Fruit fly (Drosophila melanogaster) whole organism, embryonic: ENCODE results near the gene Tnks.

Source experiments
- Bgb ChIP-seq: fragments of 200-800 bp; sonication (Bioruptor generic); IDR thresholded peaks from 2 replicates; pipeline ENCODE4 v1.3.6; 2022; ENCODE audit warnings: missing biosample characterization, missing genetic modification characterization; ENCODE audit not compliant: partially characterized antibody
- Blimp-1 ChIP-seq: fragments of 200-800 bp; sonication (Bioruptor generic); optimal IDR thresholded peaks from 3 replicates; lab custom pipeline; 2018; ENCODE audit warnings: missing biosample characterization, missing genetic modification characterization, mild to moderate bottlenecking, moderate library complexity, missing genetic modification reagents
- BtbVII ChIP-seq: fragments of 200-800 bp; sonication (Bioruptor generic); optimal IDR thresholded peaks from 3 replicates; lab custom pipeline; 2017; ENCODE audit warnings: missing biosample characterization, mild to moderate bottlenecking, missing genetic modification characterization
- CG10209 ChIP-seq: fragments of 200-800 bp; sonication (Bioruptor generic); optimal IDR thresholded peaks from 3 replicates; lab custom pipeline; 2017; ENCODE audit warnings: missing biosample characterization, mild to moderate bottlenecking, missing genetic modification characterization, missing genetic modification reagents
- CG10366 ChIP-seq: fragments of 200-800 bp; sonication (Bioruptor generic); IDR thresholded peaks from 2 replicates; pipeline ENCODE4 v1.3.6; 2022; ENCODE audit warnings: missing biosample characterization, missing genetic modification characterization
- CG11504 ChIP-seq: fragments of 200-800 bp; sonication (Bioruptor generic); optimal IDR thresholded peaks from 3 replicates; lab custom pipeline; 2019; ENCODE audit warnings: missing biosample characterization, mild to moderate bottlenecking, missing genetic modification characterization, moderate library complexity
- CG11695 ChIP-seq: fragments of 200-800 bp; sonication (Bioruptor generic); IDR thresholded peaks from 3 replicates; pipeline ENCODE4 v1.3.6; 2022; ENCODE audit warnings: missing biosample characterization, missing genetic modification characterization
- CG12391 ChIP-seq: fragments of 200-800 bp; sonication (Bioruptor generic); optimal IDR thresholded peaks from 3 replicates; lab custom pipeline; 2018; ENCODE audit warnings: missing biosample characterization, mild to moderate bottlenecking, missing genetic modification characterization, moderate library complexity
- CG14050 ChIP-seq: fragments of 200-800 bp; sonication (Bioruptor generic); IDR thresholded peaks from 3 replicates; pipeline ENCODE4 v1.3.6; 2022; ENCODE audit warnings: missing biosample characterization, missing genetic modification characterization
- CG14441 ChIP-seq: fragments of 200-800 bp; sonication (Bioruptor generic); IDR thresholded peaks from 2 replicates; pipeline ENCODE4 v1.3.6; 2022; ENCODE audit warnings: missing biosample characterization, missing genetic modification characterization
- CG15073 ChIP-seq: fragments of 200-800 bp; sonication (Bioruptor generic); optimal IDR thresholded peaks from 2 replicates; lab custom pipeline; 2016; ENCODE audit warnings: missing biosample characterization, missing genetic modification characterization
- CG15601 ChIP-seq: fragments of 200-800 bp; sonication (Bioruptor generic); optimal IDR thresholded peaks from 3 replicates; lab custom pipeline; 2019; ENCODE audit warnings: missing biosample characterization, mild to moderate bottlenecking, missing genetic modification characterization, moderate library complexity
- CG17359 ChIP-seq: fragments of 200-800 bp; sonication (Bioruptor generic); optimal IDR thresholded peaks from 3 replicates; lab custom pipeline; 2018; ENCODE audit warnings: missing biosample characterization, mild to moderate bottlenecking, missing genetic modification characterization, moderate library complexity
- CG17361 ChIP-seq: fragments of 200-800 bp; sonication (Bioruptor generic); IDR thresholded peaks from 3 replicates; pipeline ENCODE4 v1.3.6; 2022; ENCODE audit warnings: missing biosample characterization, missing genetic modification characterization
- CG17385 ChIP-seq: fragments of 200-800 bp; sonication (Bioruptor generic); optimal IDR thresholded peaks from 3 replicates; lab custom pipeline; 2018; ENCODE audit warnings: missing biosample characterization, mild to moderate bottlenecking, missing genetic modification characterization
- CG18476 ChIP-seq: fragments of 200-800 bp; sonication (Bioruptor generic); optimal IDR thresholded peaks from 2 replicates; lab custom pipeline; 2016; ENCODE audit warnings: missing biosample characterization, mild to moderate bottlenecking, missing genetic modification characterization
- CG2116 ChIP-seq: fragments of 200-800 bp; sonication (Bioruptor generic); optimal IDR thresholded peaks from 3 replicates; lab custom pipeline; 2018; ENCODE audit warnings: missing biosample characterization, mild to moderate bottlenecking, missing genetic modification characterization
- CG32532 ChIP-seq: fragments of 200-800 bp; sonication (Bioruptor generic); IDR thresholded peaks from 2 replicates; pipeline ENCODE4 v1.3.6; 2022; ENCODE audit warnings: missing biosample characterization, missing genetic modification characterization
- CG4424 ChIP-seq: fragments of 200-800 bp; sonication (Bioruptor generic); optimal IDR thresholded peaks from 3 replicates; lab custom pipeline; 2016; ENCODE audit warnings: missing biosample characterization, missing genetic modification characterization
- CG6272 ChIP-seq: fragments of 200-800 bp; sonication (Bioruptor generic); IDR thresholded peaks from 2 replicates; pipeline ENCODE4 v1.3.6; 2022; ENCODE audit warnings: missing biosample characterization, missing genetic modification characterization
- CG6654 ChIP-seq: fragments of 200-800 bp; sonication (Bioruptor generic); optimal IDR thresholded peaks from 2 replicates; lab custom pipeline; 2017; ENCODE audit warnings: missing biosample characterization, mild to moderate bottlenecking, missing genetic modification characterization
- CG9727 ChIP-seq: fragments of 200-800 bp; sonication (Bioruptor generic); optimal IDR thresholded peaks from 3 replicates; lab custom pipeline; 2017; ENCODE audit warnings: missing biosample characterization, mild to moderate bottlenecking, missing genetic modification characterization
- CG9876 ChIP-seq: fragments of 200-800 bp; sonication (Bioruptor generic); optimal IDR thresholded peaks from 2 replicates; lab custom pipeline; 2016; ENCODE audit warnings: missing biosample characterization, missing genetic modification characterization
- Dip3 ChIP-seq: fragments of 200-800 bp; sonication (Bioruptor generic); optimal IDR thresholded peaks from 3 replicates; lab custom pipeline; 2016; ENCODE audit warnings: missing biosample characterization, missing genetic modification characterization
- ERR ChIP-seq: fragments of 200-800 bp; sonication (Bioruptor generic); optimal IDR thresholded peaks from 2 replicates; lab custom pipeline; 2016; ENCODE audit warnings: missing biosample characterization, missing genetic modification characterization
- Ets65A ChIP-seq: fragments of 200-800 bp; sonication (Bioruptor generic); peaks from one replicate; lab custom pipeline; 2016; ENCODE audit warnings: missing biosample characterization, missing genetic modification characterization
- HLHmδ ChIP-seq: fragments of 200-800 bp; sonication (Bioruptor generic); optimal IDR thresholded peaks from 2 replicates; lab custom pipeline; 2018; ENCODE audit warnings: missing biosample characterization, mild to moderate bottlenecking, missing genetic modification characterization, moderate library complexity
- Hey ChIP-seq: fragments of 200-800 bp; sonication (Bioruptor generic); optimal IDR thresholded peaks from 3 replicates; lab custom pipeline; 2018; ENCODE audit warnings: missing biosample characterization, mild to moderate bottlenecking, missing genetic modification characterization
- Hmr ChIP-seq: fragments of 200-800 bp; sonication (Bioruptor generic); optimal IDR thresholded peaks from 3 replicates; lab custom pipeline; 2017; ENCODE audit warnings: mild to moderate bottlenecking, missing biosample characterization, missing genetic modification reagents, missing genetic modification characterization
- Opbp ChIP-seq: fragments of 200-800 bp; sonication (Bioruptor generic); IDR thresholded peaks from 3 replicates; pipeline ENCODE4 v1.3.6; 2022; ENCODE audit warnings: missing biosample characterization, missing genetic modification characterization; ENCODE audit not compliant: partially characterized antibody
- Rfx ChIP-seq: fragments of 200-800 bp; sonication (Bioruptor generic); IDR thresholded peaks from 2 replicates; pipeline ENCODE4 v1.3.6; 2022; ENCODE audit warnings: missing biosample characterization, missing genetic modification characterization
- Sin3A ChIP-seq: fragments of >200 bp; optimal IDR thresholded peaks from 2 replicates; lab custom pipeline; 2018
- Trl ChIP-seq, 3 experiments: fragments of >200 bp in 2 of 3; fragments of 200-800 bp in 1 of 3; sonication (Bioruptor generic) in 1 of 3; optimal IDR thresholded peaks; 2 replicates in 1 of 3; 3 replicates in 2 of 3; lab custom pipeline; 2016 to 2017; ENCODE audit warnings: missing biosample characterization in 1 of 3, missing genetic modification characterization in 1 of 3
- Vsx1 ChIP-seq: fragments of 200-800 bp; sonication (Bioruptor generic); optimal IDR thresholded peaks from 2 replicates; lab custom pipeline; 2017; ENCODE audit warnings: missing biosample characterization, mild to moderate bottlenecking, missing genetic modification characterization, missing genetic modification reagents
- aop ChIP-seq: fragments of 200-800 bp; sonication (Bioruptor generic); IDR thresholded peaks from 2 replicates; pipeline ENCODE4 v1.3.6; 2022; ENCODE audit warnings: missing biosample characterization, missing genetic modification characterization
- btn ChIP-seq: fragments of 200-800 bp; sonication (Bioruptor generic); optimal IDR thresholded peaks from 2 replicates; lab custom pipeline; 2016; ENCODE audit warnings: missing biosample characterization, missing genetic modification characterization
- h ChIP-seq: fragments of >200 bp; optimal IDR thresholded peaks from 2 replicates; lab custom pipeline; 2017
- hb ChIP-seq: fragments of 200-800 bp; sonication (Bioruptor generic); IDR thresholded peaks from 3 replicates; pipeline ENCODE4 v1.3.6; 2022; ENCODE audit warnings: missing biosample characterization, missing genetic modification characterization; ENCODE audit not compliant: partially characterized antibody
- hkb ChIP-seq, 2 experiments: fragments of 200-800 bp in 1 of 2; fragments of >200 bp in 1 of 2; sonication (Bioruptor generic) in 1 of 2; IDR thresholded peaks in 1 of 2; optimal IDR thresholded peaks in 1 of 2; 2 replicates each; pipeline versions ENCODE4 v1.3.6 to Lab custom; 2017 to 2022; ENCODE audit warnings: missing biosample characterization in 1 of 2, missing genetic modification characterization in 1 of 2
- jigr1 ChIP-seq: fragments of 200-800 bp; sonication (Bioruptor generic); IDR thresholded peaks from 3 replicates; pipeline ENCODE4 v1.3.6; 2022; ENCODE audit warnings: missing biosample characterization, missing genetic modification characterization
- kay ChIP-seq: fragments of 200-800 bp; sonication (Bioruptor generic); optimal IDR thresholded peaks from 2 replicates; lab custom pipeline; 2016; ENCODE audit warnings: missing biosample characterization, missing genetic modification characterization
- lbe ChIP-seq: fragments of 200-800 bp; sonication (Bioruptor generic); optimal IDR thresholded peaks from 2 replicates; lab custom pipeline; 2016; ENCODE audit warnings: missing biosample characterization, mild to moderate bottlenecking, missing genetic modification characterization
- otp ChIP-seq: fragments of 200-800 bp; sonication (Bioruptor generic); IDR thresholded peaks from 3 replicates; pipeline ENCODE4, ENCODE4 v1.3.6; 2022; ENCODE audit warnings: missing biosample characterization, missing genetic modification characterization
- p53 ChIP-seq: fragments of 200-800 bp; sonication (Bioruptor generic); optimal IDR thresholded peaks from 2 replicates; lab custom pipeline; 2016; ENCODE audit warnings: missing biosample characterization, missing genetic modification characterization
- pb ChIP-seq: fragments of 200-800 bp; sonication (Bioruptor generic); optimal IDR thresholded peaks from 3 replicates; lab custom pipeline; 2016; ENCODE audit warnings: missing biosample characterization, missing genetic modification characterization
- pho ChIP-seq: fragments of 200-800 bp; sonication (Bioruptor generic); optimal IDR thresholded peaks from 2 replicates; lab custom pipeline; 2016; ENCODE audit warnings: missing biosample characterization, missing genetic modification characterization
- schlank ChIP-seq: fragments of 200-800 bp; sonication (Bioruptor generic); optimal IDR thresholded peaks from 2 replicates; lab custom pipeline; 2018; ENCODE audit warnings: missing biosample characterization, mild to moderate bottlenecking, missing genetic modification characterization
- toy ChIP-seq: fragments of 200-800 bp; sonication (Bioruptor generic); IDR thresholded peaks from 2 replicates; pipeline ENCODE4 v1.3.6; 2022; ENCODE audit warnings: missing biosample characterization, missing genetic modification characterization
- ttk ChIP-seq: fragments of 200-800 bp; sonication (Bioruptor generic); IDR thresholded peaks from 2 replicates; pipeline ENCODE4 v2.1.2; 2022; ENCODE audit warnings: missing biosample characterization, missing genetic modification characterization
- twi ChIP-seq: fragments of 200-800 bp; optimal IDR thresholded peaks from 2 replicates; lab custom pipeline; 2019; ENCODE audit warnings: missing biosample characterization, mild to moderate bottlenecking, missing genetic modification characterization, moderate library complexity

Gene Tnks

dm6 chr3R:25661531-25662193, 576 bp upstream of the Tnks start, which contains the start of gene RASSF8 (continued):
- no peak for TF ChIP-seq Hey (tag; lab: Kevin White, UChicago)
- TF ChIP-seq BtbVII (GFP tag; lab: Kevin White, UChicago) = no peak
- no peak for TF ChIP-seq Hmr (GFP tag; lab: Kevin White, UChicago)
- TF ChIP-seq CG14050 (GFP tag; lab: Robert Waterston, UW) = no peak
- peak; percentile 86 for TF ChIP-seq Blimp-1 (GFP tag; lab: Kevin White, UChicago)
- TF ChIP-seq CG10366 (GFP tag; lab: Robert Waterston, UW) = peak; percentile 50; the same call in 1 of the 2 replicates
- TF ChIP-seq Dip3 (GFP tag; lab: Kevin White, UChicago) = peak; percentile 12
- TF ChIP-seq CG9876 (GFP tag; lab: Kevin White, UChicago) = no peak
- peak; percentile 68; the same call in 2 of the 3 replicates for TF ChIP-seq Opbp
- TF ChIP-seq CG14441 (GFP tag; lab: Robert Waterston, UW) = 0 out of 2 replicates have a peak, but pooled peaks have one; percentile 47
- no peak for TF ChIP-seq CG10209
- no peak for TF ChIP-seq schlank (tag; lab: Kevin White, UChicago)
- peak; percentile 78 for TF ChIP-seq Bgb (GFP tag; lab: Robert Waterston, UW)
- TF ChIP-seq hb (GFP tag; lab: Robert Waterston, UW) = peak; percentile 65; the same call in 2 of the 3 replicates
- TF ChIP-seq CG9727 (GFP tag; lab: Kevin White, UChicago) = peak; percentile 56
- peak; percentile 46 for TF ChIP-seq CG32532
- peak; percentile 34 for TF ChIP-seq CG2116
- TF ChIP-seq CG17385 (GFP tag; lab: Kevin White, UChicago) = peak; percentile 95
- TF ChIP-seq Rfx (GFP tag; lab: Robert Waterston, UW) = peak; percentile 76
- TF ChIP-seq CG6272 = 0 out of 2 replicates have a peak, but pooled peaks have one; percentile 16
- no peak for TF ChIP-seq Trl (optimal IDR thresholded peaks at IDR 0.05; lab: Kevin White, UChicago)
- TF ChIP-seq Trl (GFP tag; optimal IDR thresholded peaks at IDR 0.05; lab: Kevin White, UChicago) = peak; percentile 20
- no peak for TF ChIP-seq ERR
- peak; percentile 21 for TF ChIP-seq CG4424
- TF ChIP-seq CG6654 (GFP tag; lab: Kevin White, UChicago) = no peak
- TF ChIP-seq pb (GFP tag; lab: Kevin White, UChicago) = no peak
- peak; percentile 6 for TF ChIP-seq CG15073 (GFP tag; lab: Kevin White, UChicago)
- peak; percentile 78; the same call in 2 of the 3 replicates for TF ChIP-seq jigr1 (GFP tag; lab: Robert Waterston, UW)
- TF ChIP-seq HLHmδ (GFP tag; lab: Kevin White, UChicago) = no peak
- TF ChIP-seq ttk (GFP tag; lab: Robert Waterston, UW) = no peak
- peak; percentile 53; the same call in 1 of the 3 replicates for TF ChIP-seq CG17361
- TF ChIP-seq hkb (optimal IDR thresholded peaks at IDR 0.05; lab: Kevin White, UChicago) = no peak
- no peak for TF ChIP-seq hkb (GFP tag; IDR thresholded peaks at IDR 0.05; lab: Robert Waterston, UW)
- no peak for TF ChIP-seq CG18476 (GFP tag; lab: Kevin White, UChicago)
- peak; percentile 47 for TF ChIP-seq kay
- TF ChIP-seq pho (GFP tag; lab: Kevin White, UChicago) = peak; percentile 32
- peak; percentile 41 for TF ChIP-seq Sin3A
- TF ChIP-seq lbe = no peak

dm6 chr3R:25659857-25660417, 1.1 kb downstream of the Tnks start:
- TF ChIP-seq aop (GFP tag; lab: Robert Waterston, UW) = peak; percentile 75
- peak; percentile 16 for TF ChIP-seq CG17359
- TF ChIP-seq otp (GFP tag; lab: Robert Waterston, UW) = no peak
- TF ChIP-seq CG15601 (tag; lab: Kevin White, UChicago) = peak; percentile 4
- TF ChIP-seq Hey (tag; lab: Kevin White, UChicago) = no peak
- peak; percentile 66 for TF ChIP-seq Ets65A (GFP tag; lab: Kevin White, UChicago)
- TF ChIP-seq toy = no peak
- TF ChIP-seq h (lab: Kevin White, UChicago) = no peak
- no peak for TF ChIP-seq Trl (optimal IDR thresholded peaks at IDR 0.05; lab: Kevin White, UChicago)
- TF ChIP-seq Trl (GFP tag; optimal IDR thresholded peaks at IDR 0.05; lab: Kevin White, UChicago) = no peak
- no peak for TF ChIP-seq twi (tag; lab: Kevin White, UChicago)
- no peak for TF ChIP-seq p53 (GFP tag; lab: Kevin White, UChicago)
- peak; percentile 13 for TF ChIP-seq CG11504 (tag; lab: Kevin White, UChicago)
- TF ChIP-seq CG11695 = 0 out of 3 replicates have a peak, but pooled peaks have one; percentile 10
- TF ChIP-seq btn (GFP tag; lab: Kevin White, UChicago) = no peak
- peak; percentile 56 for TF ChIP-seq Vsx1 (GFP tag; lab: Kevin White, UChicago)
- peak; percentile 23 for TF ChIP-seq CG12391 (tag; lab: Kevin White, UChicago)
